Worm (Caenorhabditis elegans): ENCODE data around the gene pqn-51.

ce11 chrV:5016728-5017127, 32.7 kb upstream of the pqn-51 start:
- no peak for TF ChIP-seq ama-1 (optimal IDR thresholded peaks at IDR 0.05)
- no peak for TF ChIP-seq ceh-9 (tag; optimal IDR thresholded peaks at IDR 0.05)
- no peak for TF ChIP-seq snpc-4 (tag; optimal IDR thresholded peaks at IDR 0.05)
- no peak for TF ChIP-seq nhr-76 (tag; optimal IDR thresholded peaks at IDR 0.05)
- no peak for TF ChIP-seq ceh-16 (tag; optimal IDR thresholded peaks at IDR 0.05)
- TF ChIP-seq ZK546.5 (tag; optimal IDR thresholded peaks at IDR 0.05), result no peak

Data from whole organism, L3 larva.